Worm (Caenorhabditis elegans): Measurements from ENCODE around the gene str-124.

Gene str-124

DNA sequence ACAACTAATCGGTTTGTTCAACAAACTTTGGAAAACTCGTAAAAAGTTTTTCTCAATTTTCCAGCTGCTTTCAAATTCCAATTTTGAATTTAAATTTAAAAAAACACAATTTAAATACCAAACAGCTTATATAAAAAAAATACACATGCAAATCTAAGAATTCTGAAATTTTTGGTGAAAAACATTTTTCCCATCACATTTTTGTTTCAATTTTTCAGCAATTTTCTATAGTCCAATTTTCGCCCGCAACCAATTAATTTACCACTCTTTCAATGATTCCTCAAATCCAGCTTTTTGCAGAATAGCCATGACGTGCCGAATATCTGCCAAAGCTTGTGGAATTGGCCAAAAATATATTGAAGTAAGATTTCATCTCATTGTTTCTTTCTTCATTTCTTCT lies 25.9 kb upstream of the str-124 start, which contains the start of gene cept-1:
Gene cept-1 (plus strand): TSS at position 301 of the 400 bp plus-strand sequence.
- no peak for TF ChIP-seq ztf-23 (GFP tag; IDR thresholded peaks at IDR 0.05)
- TF ChIP-seq tab-1 (GFP tag; IDR thresholded peaks at IDR 0.05) = no peak
- TF ChIP-seq cog-1 (tag; optimal IDR thresholded peaks at IDR 0.05) = no peak
- no peak for TF ChIP-seq ref-1 (GFP tag; conservative IDR thresholded peaks at IDR 0.05)
- TF ChIP-seq T22C8.4 (GFP tag; IDR thresholded peaks at IDR 0.05) = no peak
- no peak for TF ChIP-seq med-1 (GFP tag; optimal IDR thresholded peaks at IDR 0.05; ENCODE audit: insufficient read depth)
- no peak for TF ChIP-seq flt-1 (GFP tag; IDR thresholded peaks at IDR 0.05)
- no peak for TF ChIP-seq klf-2 (GFP tag; conservative IDR thresholded peaks at IDR 0.05)
- no peak for TF ChIP-seq ztf-29 (GFP tag; IDR thresholded peaks at IDR 0.05)

DNA sequence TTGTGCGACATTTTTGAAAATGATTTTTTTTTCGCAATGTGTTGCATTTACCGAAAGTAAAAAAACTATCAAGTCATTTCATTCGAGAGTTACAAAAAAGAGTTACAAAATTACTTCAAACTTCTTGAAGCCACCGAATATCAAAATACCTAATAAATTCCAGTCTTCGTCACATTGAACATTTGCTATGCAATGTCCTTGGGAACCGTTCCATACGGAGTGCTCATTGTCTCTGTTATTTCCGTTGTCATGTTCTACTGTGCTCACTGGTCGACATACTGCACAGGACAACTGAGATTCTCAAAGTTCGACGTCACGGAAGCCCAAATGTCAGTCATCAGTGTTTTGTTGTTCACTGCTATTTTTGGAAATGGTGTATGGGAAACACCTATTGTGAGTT lies 23.7 kb upstream of the str-124 start:
- TF ChIP-seq med-1 (GFP tag; optimal IDR thresholded peaks at IDR 0.05; ENCODE audit: insufficient read depth) (no peak), klf-2 (GFP tag; conservative IDR thresholded peaks at IDR 0.05) (no peak), flt-1 (GFP tag; IDR thresholded peaks at IDR 0.05) (no peak), tab-1 (GFP tag; IDR thresholded peaks at IDR 0.05) (no peak)

DNA sequence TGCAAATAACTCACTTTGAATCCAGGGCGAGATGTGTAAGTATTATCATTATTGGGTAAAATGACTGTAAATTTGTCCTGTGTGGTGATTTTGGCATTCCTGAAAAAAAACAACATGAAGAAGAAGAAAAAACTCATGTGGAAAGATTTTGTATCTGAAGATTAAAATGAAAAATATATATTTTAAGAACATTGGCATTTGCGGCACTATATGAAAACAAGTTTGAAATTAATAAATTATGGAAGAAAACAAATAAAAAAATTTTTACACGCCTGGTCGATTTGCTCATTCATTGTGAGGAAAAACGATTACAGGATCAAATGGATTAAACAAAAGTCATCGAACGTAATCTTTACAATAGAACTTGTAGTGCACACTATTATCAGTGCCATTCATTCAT lies 18.0 kb upstream of the str-124 start, which contains the start of gene ilc-17.1:
Gene ilc-17.1 (minus strand): TSS at position 101 of the 400 bp plus-strand sequence.
- TF ChIP-seq med-1 (GFP tag; optimal IDR thresholded peaks at IDR 0.05; ENCODE audit: insufficient read depth) (no peak), ztf-29 (GFP tag; IDR thresholded peaks at IDR 0.05) (no peak)

DNA sequence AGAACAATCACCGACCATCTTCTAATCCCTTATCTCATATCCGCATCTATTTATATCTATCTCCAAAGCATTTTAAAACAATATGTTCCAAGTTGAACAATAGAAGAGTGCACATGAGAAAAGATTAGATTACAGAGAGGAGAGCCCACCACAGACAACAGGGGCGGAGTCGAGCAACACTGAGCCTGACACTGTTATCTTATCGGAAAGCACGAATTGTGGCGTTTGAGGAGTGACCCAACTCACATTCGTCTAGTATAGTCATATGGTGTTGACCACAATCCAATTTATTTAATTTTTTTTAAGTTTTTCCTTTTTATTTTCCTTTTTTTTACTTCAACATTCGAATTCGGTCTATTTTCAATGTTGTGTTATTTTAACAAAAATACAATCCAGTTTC lies 7.0 kb upstream of the str-124 start:
- no peak for TF ChIP-seq klf-2 (GFP tag; conservative IDR thresholded peaks at IDR 0.05)
- TF ChIP-seq cog-1 (tag; optimal IDR thresholded peaks at IDR 0.05) = no peak
- no peak for TF ChIP-seq ztf-23 (GFP tag; IDR thresholded peaks at IDR 0.05)
- TF ChIP-seq med-1 (GFP tag; optimal IDR thresholded peaks at IDR 0.05; ENCODE audit: insufficient read depth) = no peak
- TF ChIP-seq ref-1 (GFP tag; conservative IDR thresholded peaks at IDR 0.05) = no peak
- no peak for TF ChIP-seq tab-1 (GFP tag; IDR thresholded peaks at IDR 0.05)
- no peak for TF ChIP-seq flt-1 (GFP tag; IDR thresholded peaks at IDR 0.05)
- no peak for TF ChIP-seq T22C8.4 (GFP tag; IDR thresholded peaks at IDR 0.05)
- TF ChIP-seq ztf-29 (GFP tag; IDR thresholded peaks at IDR 0.05) = no peak

DNA sequence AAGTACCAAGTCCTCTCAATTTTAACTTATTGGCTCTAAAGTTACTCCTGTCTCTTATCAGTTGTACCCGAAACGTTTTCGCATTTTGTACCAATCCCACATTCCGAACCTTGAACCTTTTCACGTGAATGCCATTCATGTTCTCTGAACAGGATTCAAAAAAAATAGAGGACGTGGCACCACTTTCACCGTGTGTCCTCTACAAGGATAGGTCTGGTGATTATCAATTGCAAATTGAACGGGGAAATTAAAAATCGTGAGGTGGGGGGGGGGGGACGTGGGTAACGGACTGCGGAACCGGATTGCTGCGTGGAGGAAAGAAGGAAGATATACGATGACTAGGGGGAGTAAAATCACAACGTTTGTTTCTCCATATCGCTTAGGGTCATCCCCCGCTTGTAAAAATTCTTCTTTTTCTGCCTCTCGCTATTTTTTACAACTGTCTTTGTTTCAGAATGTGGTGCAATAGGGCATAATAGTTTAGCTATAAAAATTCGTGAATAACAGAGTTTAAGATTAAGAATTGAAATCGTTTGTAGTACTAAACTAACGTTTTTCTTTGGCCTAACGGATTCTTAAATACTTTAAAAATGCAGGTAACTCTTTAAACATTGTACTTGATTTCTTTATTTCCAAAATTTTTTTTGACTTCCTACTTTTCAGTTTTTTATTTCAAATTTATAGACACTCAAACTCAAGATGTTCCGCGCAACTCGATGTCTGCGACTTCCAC lies 5.8 kb upstream of the str-124 start, which contains the start of gene alh-13:
Gene alh-13 (plus strand): TSS at position 683 of the 733 bp plus-strand sequence.
- TF ChIP-seq flt-1 (GFP tag; IDR thresholded peaks at IDR 0.05) (no peak), ztf-29 (GFP tag; IDR thresholded peaks at IDR 0.05) (no peak), ref-1 (GFP tag; conservative IDR thresholded peaks at IDR 0.05) (no peak), klf-2 (GFP tag; conservative IDR thresholded peaks at IDR 0.05) (no peak)

DNA sequence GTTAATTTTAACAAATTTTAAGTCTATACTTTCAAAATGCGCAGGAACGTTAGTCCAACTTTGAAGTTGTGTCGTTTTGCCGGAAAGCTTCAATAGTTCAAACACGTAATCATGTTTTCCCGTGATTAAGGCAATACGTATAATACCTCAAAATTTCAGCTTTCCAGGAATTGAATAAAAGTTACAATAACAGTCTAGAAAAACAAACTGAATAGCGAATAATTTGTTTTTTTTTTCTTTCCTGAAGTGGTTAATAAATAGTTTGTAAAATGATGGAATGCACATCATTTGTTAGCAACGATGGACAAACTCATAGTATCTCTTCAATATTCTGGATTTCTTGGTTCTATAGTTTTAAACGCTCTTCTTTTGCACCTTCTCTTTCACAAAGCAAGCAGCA lies 2.3 kb downstream of the str-124 start, which contains the start of gene str-123:
Gene str-123 (plus strand): TSS at position 301 of the 400 bp plus-strand sequence.
- no peak for TF ChIP-seq ref-1 (GFP tag; conservative IDR thresholded peaks at IDR 0.05)
- TF ChIP-seq tab-1 (GFP tag; IDR thresholded peaks at IDR 0.05) = no peak
- TF ChIP-seq cog-1 (tag; optimal IDR thresholded peaks at IDR 0.05) = no peak
- no peak for TF ChIP-seq klf-2 (GFP tag; conservative IDR thresholded peaks at IDR 0.05)
- no peak for TF ChIP-seq flt-1 (GFP tag; IDR thresholded peaks at IDR 0.05)
- no peak for TF ChIP-seq T22C8.4 (GFP tag; IDR thresholded peaks at IDR 0.05)
- no peak for TF ChIP-seq ztf-29 (GFP tag; IDR thresholded peaks at IDR 0.05)
- TF ChIP-seq ztf-23 (GFP tag; IDR thresholded peaks at IDR 0.05) = no peak
- TF ChIP-seq med-1 (GFP tag; optimal IDR thresholded peaks at IDR 0.05; ENCODE audit: insufficient read depth) = no peak

DNA sequence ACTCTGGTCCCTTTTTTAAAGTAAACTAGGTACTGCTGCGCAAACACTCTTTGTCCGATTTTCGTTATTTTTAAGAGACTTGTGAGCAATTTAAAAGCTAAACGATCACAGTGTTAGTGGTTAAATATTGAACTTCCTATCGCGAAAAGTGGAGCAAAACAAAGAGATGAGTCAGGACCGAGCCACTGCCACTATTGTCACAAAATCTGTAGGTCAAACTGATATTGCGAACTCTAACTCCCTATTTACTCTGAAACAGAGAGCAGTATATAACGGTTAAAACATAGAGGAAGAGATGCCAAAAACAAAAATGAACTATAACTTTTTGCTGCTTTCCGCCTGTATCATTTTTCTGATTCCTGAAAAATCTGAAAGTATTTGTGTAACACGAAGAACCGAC lies 4.8 kb downstream of the str-124 start, which contains the start of gene abf-5:
Gene abf-5 (plus strand): TSS at position 301 of the 400 bp plus-strand sequence.
- TF ChIP-seq flt-1 (GFP tag; IDR thresholded peaks at IDR 0.05) (no peak), cog-1 (tag; optimal IDR thresholded peaks at IDR 0.05) (no peak), ztf-23 (GFP tag; IDR thresholded peaks at IDR 0.05) (no peak), ztf-29 (GFP tag; IDR thresholded peaks at IDR 0.05) (no peak), klf-2 (GFP tag; conservative IDR thresholded peaks at IDR 0.05) (no peak), ref-1 (GFP tag; conservative IDR thresholded peaks at IDR 0.05) (no peak)

DNA sequence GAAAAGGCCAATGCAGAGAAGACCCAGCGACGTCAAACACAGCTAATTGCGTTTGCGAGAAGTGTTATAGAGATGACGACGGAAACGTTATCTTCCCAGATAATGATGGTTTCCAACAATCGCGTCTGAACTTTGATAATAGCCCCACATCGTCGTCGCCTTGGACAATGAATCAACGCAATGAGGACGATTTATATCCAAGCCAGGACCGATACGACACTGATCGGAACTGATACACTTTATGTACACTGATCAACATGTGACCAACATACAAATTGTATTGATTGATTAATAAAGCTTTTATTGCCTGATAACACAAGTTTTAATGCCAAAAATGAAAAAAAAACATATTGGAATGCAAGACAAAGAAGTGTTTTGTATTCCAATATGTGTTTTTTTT lies 5.4 kb downstream of the str-124 start:
- TF ChIP-seq cog-1 (tag; optimal IDR thresholded peaks at IDR 0.05) = no peak
- no peak for TF ChIP-seq tab-1 (GFP tag; IDR thresholded peaks at IDR 0.05)
- no peak for TF ChIP-seq ztf-29 (GFP tag; IDR thresholded peaks at IDR 0.05)
- TF ChIP-seq ref-1 (GFP tag; conservative IDR thresholded peaks at IDR 0.05) = no peak
- no peak for TF ChIP-seq ztf-23 (GFP tag; IDR thresholded peaks at IDR 0.05)
- TF ChIP-seq klf-2 (GFP tag; conservative IDR thresholded peaks at IDR 0.05) = no peak
- no peak for TF ChIP-seq med-1 (GFP tag; optimal IDR thresholded peaks at IDR 0.05; ENCODE audit: insufficient read depth)
- TF ChIP-seq T22C8.4 (GFP tag; IDR thresholded peaks at IDR 0.05) = no peak
- TF ChIP-seq flt-1 (GFP tag; IDR thresholded peaks at IDR 0.05) = no peak

DNA sequence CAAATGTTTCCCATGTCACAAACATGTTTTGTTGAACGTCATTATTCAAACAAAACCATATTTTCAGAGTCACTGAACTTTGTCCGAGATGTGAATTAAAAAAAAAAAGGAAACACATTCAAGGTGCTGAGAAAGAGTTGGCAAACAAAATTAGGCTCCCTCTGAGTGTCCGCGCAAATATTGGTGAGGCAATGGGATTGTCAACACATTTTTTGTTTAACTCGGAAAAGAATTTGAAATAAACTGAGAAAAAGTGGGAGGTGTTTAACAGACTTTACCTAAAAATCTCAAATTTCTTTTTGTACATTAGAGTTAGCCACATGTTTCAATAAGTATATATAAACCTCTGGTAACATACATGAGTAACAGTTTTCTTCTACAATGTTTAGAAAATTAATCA lies 6.1 kb downstream of the str-124 start, which contains the start of gene abf-6:
Gene abf-6 (plus strand): TSS at position 323 of the 400 bp plus-strand sequence.
- no peak for TF ChIP-seq ref-1 (GFP tag; conservative IDR thresholded peaks at IDR 0.05)
- TF ChIP-seq ztf-23 (GFP tag; IDR thresholded peaks at IDR 0.05) = no peak
- TF ChIP-seq T22C8.4 (GFP tag; IDR thresholded peaks at IDR 0.05) = no peak
- no peak for TF ChIP-seq cog-1 (tag; optimal IDR thresholded peaks at IDR 0.05)
- no peak for TF ChIP-seq klf-2 (GFP tag; conservative IDR thresholded peaks at IDR 0.05)
- TF ChIP-seq flt-1 (GFP tag; IDR thresholded peaks at IDR 0.05) = no peak
- TF ChIP-seq ztf-29 (GFP tag; IDR thresholded peaks at IDR 0.05) = no peak
- TF ChIP-seq med-1 (GFP tag; optimal IDR thresholded peaks at IDR 0.05; ENCODE audit: insufficient read depth) = no peak
- no peak for TF ChIP-seq tab-1 (GFP tag; IDR thresholded peaks at IDR 0.05)

DNA sequence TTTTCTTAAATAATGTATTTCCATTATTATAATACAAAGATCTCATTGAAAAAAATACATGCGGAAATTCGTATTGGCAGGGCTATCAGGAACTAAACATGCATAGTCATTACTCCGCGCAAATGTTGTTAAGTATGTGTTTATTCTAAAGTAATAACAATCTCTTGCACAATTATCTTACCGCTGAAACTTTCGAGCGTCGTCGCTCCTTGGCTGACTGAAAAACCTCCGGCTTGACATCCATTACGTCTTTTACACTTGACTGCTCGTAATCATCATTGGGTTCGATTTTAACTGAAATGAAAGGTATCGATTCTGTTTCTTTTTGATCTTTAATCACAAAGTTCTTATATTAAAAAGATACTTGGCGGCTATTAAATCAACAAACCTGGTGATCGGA lies 12.1 kb downstream of the str-124 start:
- TF ChIP-seq ref-1 (GFP tag; conservative IDR thresholded peaks at IDR 0.05) (no peak), cog-1 (tag; optimal IDR thresholded peaks at IDR 0.05) (no peak), flt-1 (GFP tag; IDR thresholded peaks at IDR 0.05) (no peak), ztf-23 (GFP tag; IDR thresholded peaks at IDR 0.05) (no peak), T22C8.4 (GFP tag; IDR thresholded peaks at IDR 0.05) (no peak), med-1 (GFP tag; optimal IDR thresholded peaks at IDR 0.05; ENCODE audit: insufficient read depth) (no peak), ztf-29 (GFP tag; IDR thresholded peaks at IDR 0.05) (no peak), tab-1 (GFP tag; IDR thresholded peaks at IDR 0.05) (no peak)

Data from whole organism, midembryonic.